Fruit fly (Drosophila melanogaster) whole organism, pupa: Measurements from ENCODE around the gene Gdi.

ENCODE experiments used
- CG10348 ChIP-seq: fragments of 200-800 bp; sonication (Bioruptor generic); IDR thresholded peaks from 2 replicates; pipeline ENCODE4 v1.3.6; 2022; ENCODE audit warnings: missing biosample characterization, missing genetic modification characterization
- CG12605 ChIP-seq: fragments of 200-800 bp; sonication (Bioruptor generic); IDR thresholded peaks from 2 replicates; pipeline ENCODE4 v1.3.6; 2022; ENCODE audit warnings: missing biosample characterization, missing genetic modification characterization
- CG13204 ChIP-seq: fragments of 200-800 bp; sonication (Bioruptor generic); optimal IDR thresholded peaks from 2 replicates; lab custom pipeline; 2018; ENCODE audit warnings: missing biosample characterization, mild to moderate bottlenecking, missing genetic modification characterization, moderate library complexity
- CG14655 ChIP-seq: fragments of 200-800 bp; sonication (Bioruptor generic); optimal IDR thresholded peaks from 3 replicates; lab custom pipeline; 2017; ENCODE audit warnings: mild to moderate bottlenecking, missing biosample characterization, missing genetic modification reagents, missing genetic modification characterization
- CG15710 ChIP-seq: fragments of 200-800 bp; sonication (Bioruptor generic); optimal IDR thresholded peaks from 2 replicates; lab custom pipeline; 2018; ENCODE audit warnings: missing biosample characterization, mild to moderate bottlenecking, missing genetic modification characterization, moderate library complexity
- CG17806 ChIP-seq: fragments of 200-800 bp; sonication (Bioruptor generic); optimal IDR thresholded peaks from 2 replicates; lab custom pipeline; 2018; ENCODE audit warnings: missing biosample characterization, mild to moderate bottlenecking, missing genetic modification characterization, moderate library complexity
- CG32121 ChIP-seq: fragments of 200-800 bp; sonication (Bioruptor generic); IDR thresholded peaks from 2 replicates; pipeline ENCODE4 v1.3.6; 2022; ENCODE audit warnings: missing biosample characterization, missing genetic modification characterization
- CG34367 ChIP-seq: fragments of 200-800 bp; sonication (Bioruptor generic); optimal IDR thresholded peaks from 2 replicates; lab custom pipeline; 2018; ENCODE audit warnings: missing biosample characterization, mild to moderate bottlenecking, missing genetic modification characterization
- CG4496 ChIP-seq: fragments of 200-800 bp; sonication (Bioruptor generic); IDR thresholded peaks from 3 replicates; pipeline ENCODE4 v1.3.6; 2022; ENCODE audit warnings: missing biosample characterization, missing genetic modification characterization
- CG8159 ChIP-seq: fragments of 200-800 bp; sonication (Bioruptor generic); optimal IDR thresholded peaks from 3 replicates; lab custom pipeline; 2018; ENCODE audit warnings: missing biosample characterization, mild to moderate bottlenecking, missing genetic modification characterization, moderate library complexity
- CG8301 ChIP-seq: fragments of 200-800 bp; sonication (Bioruptor generic); optimal IDR thresholded peaks from 2 replicates; lab custom pipeline; 2018; ENCODE audit warnings: missing biosample characterization, mild to moderate bottlenecking, missing genetic modification characterization
- CG9948 ChIP-seq: fragments of 200-800 bp; sonication (Bioruptor generic); optimal IDR thresholded peaks from 2 replicates; lab custom pipeline; 2018; ENCODE audit warnings: missing biosample characterization, mild to moderate bottlenecking, missing genetic modification characterization, moderate library complexity
- D1 ChIP-seq: fragments of 200-800 bp; sonication (Bioruptor generic); optimal IDR thresholded peaks from 2 replicates; lab custom pipeline; 2018; ENCODE audit warnings: missing biosample characterization, mild to moderate bottlenecking, missing genetic modification characterization, moderate library complexity
- EcR ChIP-seq: fragments of 200-800 bp; sonication (Bioruptor generic); optimal IDR thresholded peaks from 3 replicates; lab custom pipeline; 2019; ENCODE audit warnings: missing biosample characterization, missing genetic modification characterization, mild to moderate bottlenecking, moderate library complexity, missing genetic modification reagents
- Ets98B ChIP-seq: fragments of 200-800 bp; sonication (Bioruptor generic); IDR thresholded peaks from 2 replicates; pipeline ENCODE4 v1.3.6; 2022; ENCODE audit warnings: missing biosample characterization, missing genetic modification characterization
- Pif1A ChIP-seq: fragments of 200-800 bp; sonication (Bioruptor generic); optimal IDR thresholded peaks from 3 replicates; lab custom pipeline; 2016; ENCODE audit warnings: missing biosample characterization, missing genetic modification characterization
- Pif1B ChIP-seq: fragments of 200-800 bp; sonication (Bioruptor generic); optimal IDR thresholded peaks from 3 replicates; lab custom pipeline; 2016; ENCODE audit warnings: missing biosample characterization, missing genetic modification characterization
- Snoo ChIP-seq: fragments of 200-800 bp; sonication (Bioruptor generic); optimal IDR thresholded peaks from 3 replicates; lab custom pipeline; 2017; ENCODE audit warnings: missing biosample characterization, mild to moderate bottlenecking, missing genetic modification characterization, inconsistent platforms
- fd96Ca ChIP-seq: fragments of 200-800 bp; sonication (Bioruptor generic); IDR thresholded peaks from 3 replicates; pipeline ENCODE4 v1.3.6; 2022; ENCODE audit warnings: missing biosample characterization, missing genetic modification characterization
- gl ChIP-seq: fragments of 200-800 bp; sonication (Bioruptor generic); optimal IDR thresholded peaks from 2 replicates; lab custom pipeline; 2018; ENCODE audit warnings: missing biosample characterization, mild to moderate bottlenecking, missing genetic modification characterization
- rn ChIP-seq: fragments of 200-800 bp; sonication (Bioruptor generic); IDR thresholded peaks from 2 replicates; pipeline ENCODE4 v1.3.6; 2022; ENCODE audit warnings: missing biosample characterization, missing genetic modification characterization

Gdi gene

DNA sequence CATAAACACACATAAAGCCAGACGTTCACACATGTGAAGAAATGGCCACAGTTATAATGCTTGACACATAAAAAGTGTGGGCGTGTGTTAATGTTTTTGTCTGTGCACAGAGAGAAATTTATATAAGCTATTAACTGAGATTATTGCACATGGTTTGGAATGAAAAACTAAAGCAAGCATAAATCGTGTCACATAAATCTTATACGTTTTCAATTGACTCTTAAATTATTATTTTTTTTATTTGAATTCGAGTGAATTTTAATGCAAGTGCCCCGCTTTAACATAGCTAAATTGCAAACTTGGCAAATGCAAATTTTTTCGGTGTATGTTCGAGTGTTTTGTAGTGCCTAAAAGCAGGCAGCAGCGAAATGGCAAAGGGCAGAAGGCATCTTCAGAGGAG, 7.2 kb downstream of the Gdi start:
- TF ChIP-seq CG32121 (GFP tag; lab: Robert Waterston, UW): no peak
- TF ChIP-seq D1 (tag; lab: Kevin White, UChicago): no peak
- TF ChIP-seq CG8301 (tag; lab: Kevin White, UChicago): peak; percentile 15
- no peak for TF ChIP-seq rn (GFP tag; lab: Robert Waterston, UW)
- TF ChIP-seq Pif1A (GFP tag; lab: Kevin White, UChicago): peak; percentile 2
- no peak for TF ChIP-seq CG10348 (GFP tag; lab: Robert Waterston, UW)
- TF ChIP-seq Pif1B: no peak
- TF ChIP-seq Ets98B (GFP tag; lab: Robert Waterston, UW): no peak
- TF ChIP-seq CG34367 (tag; lab: Kevin White, UChicago): no peak
- no peak for TF ChIP-seq CG12605 (GFP tag; lab: Robert Waterston, UW)
- TF ChIP-seq EcR (GFP tag; lab: Kevin White, UChicago): no peak
- peak; percentile 33 for TF ChIP-seq CG8159
- peak; percentile 1 for TF ChIP-seq CG17806 (tag; lab: Kevin White, UChicago)
- TF ChIP-seq CG9948 (tag; lab: Kevin White, UChicago): peak; percentile 35
- TF ChIP-seq gl (tag; lab: Kevin White, UChicago): no peak
- TF ChIP-seq Snoo (tag; lab: Kevin White, UChicago): no peak
- peak; percentile 19 for TF ChIP-seq CG15710 (tag; lab: Kevin White, UChicago)
- TF ChIP-seq CG13204: no peak
- no peak for TF ChIP-seq CG4496 (GFP tag; lab: Robert Waterston, UW)
- no peak for TF ChIP-seq fd96Ca
- TF ChIP-seq CG14655 (GFP tag; lab: Kevin White, UChicago): peak; percentile 36

DNA sequence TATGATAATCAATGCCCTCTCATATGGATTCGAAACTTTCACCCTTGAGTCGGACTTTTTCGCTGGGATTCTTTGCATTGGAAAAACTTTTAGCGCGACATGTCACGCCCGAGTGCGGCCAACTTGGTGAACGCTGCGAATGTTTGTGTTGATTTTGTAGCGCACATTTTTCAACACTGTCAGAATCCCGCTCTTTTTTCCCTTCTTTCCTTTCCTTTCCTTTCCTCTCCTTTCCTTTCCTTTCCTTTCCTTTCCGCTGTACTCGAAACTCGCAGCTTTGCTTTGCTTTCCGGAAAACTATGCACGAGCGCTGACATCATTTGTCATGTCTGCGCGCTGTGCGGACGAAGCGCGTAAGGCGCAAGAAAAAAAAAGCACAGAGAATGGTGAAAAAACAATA, 27.3 kb downstream of the Gdi start:
- TF ChIP-seq Pif1A (GFP tag; lab: Kevin White, UChicago): no peak
- TF ChIP-seq gl (tag; lab: Kevin White, UChicago): no peak
- no peak for TF ChIP-seq CG4496 (GFP tag; lab: Robert Waterston, UW)
- no peak for TF ChIP-seq CG32121 (GFP tag; lab: Robert Waterston, UW)
- no peak for TF ChIP-seq CG15710 (tag; lab: Kevin White, UChicago)
- no peak for TF ChIP-seq rn (GFP tag; lab: Robert Waterston, UW)
- TF ChIP-seq Ets98B (GFP tag; lab: Robert Waterston, UW): no peak
- no peak for TF ChIP-seq CG34367 (tag; lab: Kevin White, UChicago)
- no peak for TF ChIP-seq Pif1B
- TF ChIP-seq CG13204: no peak
- no peak for TF ChIP-seq D1 (tag; lab: Kevin White, UChicago)
- no peak for TF ChIP-seq CG8159
- TF ChIP-seq CG9948 (tag; lab: Kevin White, UChicago): no peak
- TF ChIP-seq CG17806 (tag; lab: Kevin White, UChicago): no peak
- TF ChIP-seq CG8301 (tag; lab: Kevin White, UChicago): no peak
- no peak for TF ChIP-seq CG14655 (GFP tag; lab: Kevin White, UChicago)
- TF ChIP-seq EcR (GFP tag; lab: Kevin White, UChicago): no peak
- no peak for TF ChIP-seq CG10348 (GFP tag; lab: Robert Waterston, UW)
- TF ChIP-seq Snoo (tag; lab: Kevin White, UChicago): no peak
- TF ChIP-seq fd96Ca: no peak

DNA sequence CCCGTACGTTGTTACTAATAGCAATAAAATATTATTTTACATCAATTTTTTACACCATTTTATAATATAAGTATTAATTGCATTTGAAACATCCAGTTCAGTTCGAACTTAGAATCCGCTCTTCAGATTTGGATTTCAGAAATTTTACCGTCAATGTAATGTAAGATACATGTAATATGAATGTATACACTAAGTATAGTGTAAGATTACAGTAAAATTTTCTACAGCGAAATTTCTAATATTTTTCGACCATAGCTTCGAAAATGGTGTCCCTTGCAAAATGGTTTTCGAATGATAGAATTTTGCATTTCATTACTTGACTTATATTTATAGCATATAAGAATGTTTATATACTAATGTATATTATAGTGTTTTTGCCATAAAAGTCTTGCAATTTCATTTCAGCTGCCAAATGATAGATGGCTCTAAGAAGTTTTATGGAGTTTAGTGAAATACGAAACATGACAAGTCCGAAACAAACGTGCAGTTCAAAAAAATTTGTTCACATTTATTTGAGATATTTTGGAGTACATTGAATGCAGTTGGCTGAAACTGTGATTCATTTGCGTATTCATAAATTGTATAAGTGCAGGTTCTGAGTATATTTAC, 30.1 kb downstream of the Gdi start:
- TF ChIP-seq CG8159 (no peak), CG34367 (tag; lab: Kevin White, UChicago) (no peak), Snoo (tag; lab: Kevin White, UChicago) (no peak), CG4496 (GFP tag; lab: Robert Waterston, UW) (no peak), CG13204 (no peak)

DNA sequence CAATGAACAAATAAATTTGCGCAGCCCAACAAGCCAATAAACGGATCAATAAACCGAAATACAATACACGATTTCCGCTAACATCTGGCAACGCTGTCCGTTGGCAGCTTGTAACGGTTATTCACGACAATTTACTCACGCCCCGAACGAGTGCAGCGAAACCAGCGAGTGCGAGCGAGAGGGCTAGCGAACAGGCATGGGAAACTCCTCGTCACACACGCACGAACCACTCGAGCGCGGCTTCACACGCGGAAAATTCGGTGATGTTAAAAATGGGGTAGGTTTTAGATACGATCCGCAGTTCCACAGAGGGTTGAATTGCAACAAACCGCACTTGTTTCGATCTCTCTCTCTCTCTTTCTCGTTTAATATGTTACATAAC, 34.6 kb downstream of the Gdi start:
- TF ChIP-seq CG4496 (GFP tag; lab: Robert Waterston, UW): no peak; the same call in 2 of the 3 replicates
- no peak for TF ChIP-seq fd96Ca
- TF ChIP-seq Ets98B (GFP tag; lab: Robert Waterston, UW): no peak

DNA sequence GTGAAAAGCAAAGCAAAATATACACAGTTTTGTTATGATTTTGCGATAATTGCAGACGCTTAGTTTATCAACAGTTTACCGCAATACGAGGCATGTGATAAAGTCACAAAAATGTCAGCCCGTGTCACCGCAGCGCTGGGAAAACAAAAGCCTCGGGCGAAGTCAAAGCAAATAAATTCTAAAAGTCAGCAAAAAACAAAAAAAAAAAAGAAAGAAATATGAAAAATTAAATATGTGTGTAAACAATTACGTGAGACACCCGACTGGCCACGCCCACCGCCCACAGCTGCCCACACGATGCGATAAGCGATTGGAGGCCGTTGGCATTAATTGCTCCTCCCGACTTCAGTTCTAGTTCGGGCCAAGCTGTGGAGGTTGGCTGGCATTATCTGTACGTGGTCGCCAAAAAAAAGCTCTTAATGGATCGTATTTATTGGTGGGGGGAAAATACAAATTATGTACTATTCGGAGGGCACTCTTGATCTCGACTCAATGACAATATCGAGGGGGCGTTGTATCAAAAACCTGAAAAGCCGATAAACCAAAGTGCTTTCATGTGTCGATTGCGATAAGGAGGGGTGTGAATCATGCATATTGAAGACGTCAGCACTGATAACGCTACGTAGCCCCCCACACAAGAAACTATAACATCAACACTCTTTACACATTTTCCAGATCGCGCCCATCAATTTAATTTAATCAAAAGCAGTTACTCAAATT, 35.1 kb downstream of the Gdi start:
- TF ChIP-seq EcR (GFP tag; lab: Kevin White, UChicago) (peak; percentile 17), Pif1B (no peak)

DNA sequence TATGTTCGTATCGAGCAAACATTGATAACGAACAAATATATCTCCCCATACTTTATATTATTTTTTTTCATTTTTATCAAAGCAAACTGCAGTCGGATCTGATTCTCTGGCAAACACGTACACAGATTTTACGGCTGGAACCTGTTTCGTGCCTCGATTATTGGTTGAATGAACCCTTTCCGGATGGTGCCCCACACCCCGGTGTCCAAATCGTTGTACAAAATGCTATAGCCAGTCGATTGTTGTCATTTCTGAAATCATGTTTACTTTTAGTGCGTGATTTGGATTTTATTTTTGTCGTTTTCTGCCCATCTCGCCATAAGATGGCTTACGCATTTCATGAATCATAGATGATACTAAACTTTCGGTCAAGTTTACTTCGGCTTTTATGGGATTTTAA, 36.8 kb downstream of the Gdi start:
- TF ChIP-seq CG10348 (GFP tag; lab: Robert Waterston, UW) (no peak), EcR (GFP tag; lab: Kevin White, UChicago) (peak; percentile 91)

DNA sequence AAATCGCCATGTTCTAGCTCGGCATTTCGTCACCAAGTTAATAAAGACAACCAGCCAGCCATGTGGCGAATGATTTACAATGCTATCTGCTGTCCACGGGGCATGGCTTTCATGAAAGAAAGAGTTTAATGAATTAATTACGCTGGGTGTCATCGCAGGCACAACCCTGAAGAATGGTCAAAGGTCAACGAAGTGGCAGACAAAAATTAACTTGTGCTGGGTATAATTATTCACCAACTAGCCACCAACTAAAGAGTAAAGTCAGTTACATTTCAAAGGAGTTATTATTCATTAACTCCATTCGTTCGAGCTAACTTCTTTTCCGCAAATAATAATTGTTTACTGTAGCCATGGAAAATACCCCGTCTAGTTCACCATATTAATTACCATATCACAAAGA, 37.2 kb downstream of the Gdi start:
- TF ChIP-seq gl (tag; lab: Kevin White, UChicago): no peak
- no peak for TF ChIP-seq CG17806 (tag; lab: Kevin White, UChicago)
- no peak for TF ChIP-seq D1 (tag; lab: Kevin White, UChicago)
- TF ChIP-seq CG12605 (GFP tag; lab: Robert Waterston, UW): no peak
- no peak for TF ChIP-seq Ets98B (GFP tag; lab: Robert Waterston, UW)
- TF ChIP-seq fd96Ca: no peak
- no peak for TF ChIP-seq Snoo (tag; lab: Kevin White, UChicago)
- no peak for TF ChIP-seq rn (GFP tag; lab: Robert Waterston, UW)
